Worm (Caenorhabditis elegans): Measurements from ENCODE around the gene ztf-14.
A peak's percentile ranks its signal among the peaks of the same experiment; 100 is the strongest.

The ztf-14 gene

DNA sequence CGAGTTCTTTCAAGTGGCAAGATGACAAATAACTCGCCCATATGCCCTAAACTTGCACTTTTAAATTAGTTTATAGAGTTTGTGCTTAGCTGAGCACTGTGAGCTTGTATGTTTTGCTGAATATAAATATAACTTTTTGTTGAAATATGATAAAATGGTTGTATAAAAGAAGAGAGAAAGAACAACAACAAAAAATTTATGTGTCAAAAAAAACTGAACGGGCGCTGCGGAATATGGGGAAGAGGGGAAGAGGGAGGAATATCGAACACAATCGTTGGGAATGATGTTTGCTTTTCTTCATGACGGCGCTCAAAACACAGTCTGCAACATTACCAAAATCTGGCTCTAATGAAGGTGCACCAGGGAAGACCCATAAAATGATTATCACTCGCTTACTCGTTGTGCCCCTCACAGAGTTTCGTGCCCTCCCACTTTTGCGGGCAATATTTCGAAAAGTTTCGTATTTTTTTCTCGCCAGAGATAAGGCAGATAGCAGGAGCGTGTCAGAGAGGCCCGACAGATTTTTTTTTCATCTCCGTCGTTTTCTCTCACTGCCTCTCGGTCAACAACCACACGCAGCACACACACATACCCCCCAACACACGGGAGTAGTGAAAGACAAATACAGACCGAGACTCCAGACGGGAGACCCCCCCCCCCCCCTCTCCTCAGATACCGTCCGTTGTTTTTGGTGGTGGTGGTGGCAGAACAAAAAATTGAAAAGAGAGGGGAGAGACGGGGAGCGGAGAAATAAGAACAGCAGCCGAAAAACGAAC lies 9.9 kb downstream of the ztf-14 start (continued):
- TF ChIP-seq pag-3 (tag; optimal IDR thresholded peaks at IDR 0.05; ENCODE audit: borderline replicate concordance, insufficient read depth): peak; percentile 15
- peak; percentile 57 for TF ChIP-seq swsn-7 (tag; optimal IDR thresholded peaks at IDR 0.05)

DNA sequence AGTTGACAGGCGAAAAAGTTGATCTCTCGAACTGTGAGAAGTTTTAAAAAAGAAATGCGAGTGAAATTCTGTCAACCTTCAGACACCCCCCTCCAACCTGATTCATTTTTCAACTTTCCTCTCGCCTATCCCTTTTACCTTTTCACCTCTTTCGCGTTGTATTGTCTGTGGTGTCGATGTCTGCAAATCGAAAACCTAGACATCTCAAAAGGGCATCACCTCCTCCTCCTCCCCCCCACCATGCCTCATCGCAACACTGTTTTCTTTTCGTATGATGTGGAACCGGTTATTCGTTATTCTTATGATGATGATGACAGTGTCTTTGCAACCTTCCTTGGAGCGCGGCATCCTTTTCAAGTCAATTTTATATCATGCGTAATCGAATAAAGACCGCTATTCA lies 12.1 kb downstream of the ztf-14 start:
- no peak for TF ChIP-seq lin-39 (tag; optimal IDR thresholded peaks at IDR 0.05)
- TF ChIP-seq nhr-90 (tag; optimal IDR thresholded peaks at IDR 0.05; ENCODE audit: poor library complexity): peak; percentile 67
- TF ChIP-seq egl-13 (tag; optimal IDR thresholded peaks at IDR 0.05): no peak
- TF ChIP-seq rnt-1 (tag; optimal IDR thresholded peaks at IDR 0.05): peak; percentile 1
- TF ChIP-seq nhr-47 (tag; optimal IDR thresholded peaks at IDR 0.05): peak; percentile 48
- peak; percentile 98 for TF ChIP-seq nhr-85 (tag)
- no peak for TF ChIP-seq nhr-11 (tag; optimal IDR thresholded peaks at IDR 0.05)
- no peak for TF ChIP-seq Y116A8C.19 (tag; optimal IDR thresholded peaks at IDR 0.05; ENCODE audit: borderline replicate concordance)
- TF ChIP-seq grh-1 (GFP tag; IDR thresholded peaks at IDR 0.05): peak; percentile 94
- peak; percentile 2 for TF ChIP-seq tbx-2 (tag; optimal IDR thresholded peaks at IDR 0.05)
- peak; percentile 3 for TF ChIP-seq lin-13 (GFP tag; optimal IDR thresholded peaks at IDR 0.05)
- no peak for TF ChIP-seq unc-30 (tag; optimal IDR thresholded peaks at IDR 0.05)
- TF ChIP-seq hlh-4 (tag; optimal IDR thresholded peaks at IDR 0.05): no peak
- peak; percentile 1 for TF ChIP-seq xbp-1 (tag; optimal IDR thresholded peaks at IDR 0.05)
- TF ChIP-seq lsy-2 (tag; optimal IDR thresholded peaks at IDR 0.05): peak in 1 of 2 experiments; percentile 24
- TF ChIP-seq nhr-77 (tag; optimal IDR thresholded peaks at IDR 0.05): no peak
- no peak for TF ChIP-seq fkh-8 (tag; optimal IDR thresholded peaks at IDR 0.05)
- TF ChIP-seq fkh-10 (GFP tag; optimal IDR thresholded peaks at IDR 0.05): no peak
- peak; percentile 82 for TF ChIP-seq nhr-20 (tag; optimal IDR thresholded peaks at IDR 0.05)
- TF ChIP-seq ceh-88 (GFP tag; IDR thresholded peaks at IDR 0.05): no peak
- peak; percentile 37 for TF ChIP-seq ztf-4 (tag; optimal IDR thresholded peaks at IDR 0.05)
- TF ChIP-seq unc-62 (GFP tag; optimal IDR thresholded peaks at IDR 0.05): no peak
- TF ChIP-seq unc-130 (tag; optimal IDR thresholded peaks at IDR 0.05): no peak
- TF ChIP-seq hlh-17 (GFP tag; optimal IDR thresholded peaks at IDR 0.05; ENCODE audit: borderline replicate concordance): no peak
- no peak for TF ChIP-seq snpc-4 (tag; optimal IDR thresholded peaks at IDR 0.05)
- TF ChIP-seq lin-14 (GFP tag; optimal IDR thresholded peaks at IDR 0.05): peak; percentile 86
- TF ChIP-seq ceh-90 (tag; optimal IDR thresholded peaks at IDR 0.05): no peak
- no peak for TF ChIP-seq hpl-2 (GFP tag; optimal IDR thresholded peaks at IDR 0.05)
- TF ChIP-seq blmp-1 (tag; optimal IDR thresholded peaks at IDR 0.05): peak; percentile 90
- peak in 1 of 2 experiments; percentile 55 for TF ChIP-seq mdl-1 (tag; optimal IDR thresholded peaks at IDR 0.05)
- TF ChIP-seq lin-35 (GFP tag; optimal IDR thresholded peaks at IDR 0.05): peak; percentile 12 to 41
- TF ChIP-seq nhr-71 (tag; optimal IDR thresholded peaks at IDR 0.05): peak; percentile 74
- TF ChIP-seq ets-5 (GFP tag; IDR thresholded peaks at IDR 0.05): no peak
- TF ChIP-seq mep-1 (tag; optimal IDR thresholded peaks at IDR 0.05): peak; percentile 59
- TF ChIP-seq pax-3 (tag; optimal IDR thresholded peaks at IDR 0.05): no peak
- no peak for TF ChIP-seq pag-3 (tag; optimal IDR thresholded peaks at IDR 0.05; ENCODE audit: borderline replicate concordance, insufficient read depth)
- TF ChIP-seq elt-2 (tag; optimal IDR thresholded peaks at IDR 0.05): no peak
- peak in 5 of 6 experiments; percentile 1 to 83 (median 44) for TF ChIP-seq elt-3 (tag; optimal IDR thresholded peaks at IDR 0.05)
- no peak for TF ChIP-seq dpl-1 (GFP tag; optimal IDR thresholded peaks at IDR 0.05)
- no peak for TF ChIP-seq lin-15B (tag; optimal IDR thresholded peaks at IDR 0.05)
- TF ChIP-seq irx-1 (tag; optimal IDR thresholded peaks at IDR 0.05): no peak
- peak; percentile 65 for TF ChIP-seq snu-23 (GFP tag; optimal IDR thresholded peaks at IDR 0.05)
- no peak for TF ChIP-seq C04F5.9 (tag; optimal IDR thresholded peaks at IDR 0.05)
- no peak for TF ChIP-seq nhr-84 (tag; optimal IDR thresholded peaks at IDR 0.05)
- TF ChIP-seq vab-15 (tag; optimal IDR thresholded peaks at IDR 0.05): no peak
- TF ChIP-seq efl-1 (optimal IDR thresholded peaks at IDR 0.05): no peak
- peak in 1 of 2 experiments; percentile 28 for TF ChIP-seq efl-1 (GFP tag; optimal IDR thresholded peaks at IDR 0.05 in 1 of 2)
- TF ChIP-seq mef-2 (tag; optimal IDR thresholded peaks at IDR 0.05): no peak

All from whole organism, L1 larva.